Worm (Caenorhabditis elegans) whole organism, L3 larva: ENCODE data around the gene W09G12.9.

Source experiments
- lin-15B ChIP-seq: fragments of 150-350 bp; optimal IDR thresholded peaks from 2 replicates; lab custom pipeline; 2014; ENCODE audit warnings: missing biosample characterization, missing genetic modification characterization
- nhr-23 ChIP-seq: fragments of 150-350 bp; optimal IDR thresholded peaks from 2 replicates; lab custom pipeline; 2014; ENCODE audit warnings: missing biosample characterization, missing genetic modification reagents, missing genetic modification characterization
- unc-62 ChIP-seq: fragments of 150-350 bp; sonication (generic microtip); optimal IDR thresholded peaks from 4 replicates; lab custom pipeline; 2014; ENCODE audit warnings: missing biosample characterization, missing genetic modification reagents, missing genetic modification characterization

DNA sequence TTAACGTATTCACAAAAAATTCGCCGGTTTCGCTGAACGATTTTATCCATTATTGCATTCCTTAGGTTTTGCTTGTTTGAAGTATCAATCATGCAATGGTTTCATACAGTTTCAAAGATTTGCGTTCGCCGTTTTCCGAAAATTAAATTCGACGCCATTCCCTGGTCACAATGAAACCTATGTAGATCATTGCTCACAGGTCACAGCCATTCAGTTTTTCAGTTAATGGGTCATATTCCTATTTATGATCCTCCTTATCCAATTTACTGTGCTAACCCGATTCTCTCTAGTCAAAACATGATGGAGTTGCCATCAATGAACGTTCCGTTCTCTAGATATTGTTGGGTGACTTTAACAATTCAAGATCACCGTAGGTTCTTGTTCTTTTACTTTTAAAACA is 48.5 kb downstream of the W09G12.9 start, which contains the start of gene F38A1.13:
- TF ChIP-seq nhr-23 (no peak), unc-62 (GFP tag; lab: Kevin White, UChicago) (no peak), lin-15B (tag; lab: Kevin White, UChicago) (no peak)
